Worm (Caenorhabditis elegans) whole organism, L2 larva: ENCODE data around the gene tab-1.

Experiments
- C34F6.9 ChIP-seq: fragments of 150-350 bp; optimal IDR thresholded peaks from 2 replicates; lab custom pipeline; 2014; ENCODE audit warnings: missing biosample characterization, missing genetic modification characterization
- F13H6.1 ChIP-seq: sonication (generic microtip); optimal IDR thresholded peaks from 2 replicates; lab custom pipeline; 2016; ENCODE audit warnings: missing genetic modification characterization, missing compliant biosample characterization
- R02D3.7 ChIP-seq: fragments of 150-350 bp; optimal IDR thresholded peaks from 2 replicates; lab custom pipeline; 2014; ENCODE audit warnings: missing biosample characterization, missing genetic modification characterization
- Y55F3AM.14 ChIP-seq: fragments of 200-800 bp; sonication (Bioruptor generic); optimal IDR thresholded peaks from 2 replicates; lab custom pipeline; 2018; ENCODE audit warnings: mild to moderate bottlenecking, missing genetic modification characterization, missing compliant biosample characterization
- ZK546.5 ChIP-seq: sonication (generic microtip); optimal IDR thresholded peaks from 2 replicates; lab custom pipeline; 2017; ENCODE audit warnings: missing biosample characterization, missing genetic modification characterization
- alr-1 ChIP-seq: fragments of 150-350 bp; optimal IDR thresholded peaks from 2 replicates; lab custom pipeline; 2014; ENCODE audit warnings: missing biosample characterization, missing genetic modification characterization
- aly-2 ChIP-seq: fragments of 150-350 bp; optimal IDR thresholded peaks from 2 replicates; lab custom pipeline; 2014; ENCODE audit warnings: missing biosample characterization, missing genetic modification characterization
- ama-1 ChIP-seq: fragments of 150-350 bp; optimal IDR thresholded peaks from 2 replicates; lab custom pipeline; 2018; ENCODE audit warnings: inconsistent platforms
- blmp-1 ChIP-seq: sonication (generic microtip); optimal IDR thresholded peaks from 2 replicates; lab custom pipeline; 2017; ENCODE audit warnings: missing genetic modification characterization, mild to moderate bottlenecking, missing compliant biosample characterization, antibody characterized with exemption, moderate library complexity; ENCODE audit not compliant: insufficient read depth
- ceh-16 ChIP-seq: fragments of 150-350 bp; optimal IDR thresholded peaks from 2 replicates; lab custom pipeline; 2014; ENCODE audit warnings: missing biosample characterization, missing genetic modification characterization
- ceh-82 ChIP-seq: fragments of 150-350 bp; optimal IDR thresholded peaks from 2 replicates; lab custom pipeline; 2014; ENCODE audit warnings: missing biosample characterization, missing genetic modification characterization
- crh-2 ChIP-seq: sonication (generic microtip); optimal IDR thresholded peaks from 2 replicates; lab custom pipeline; 2017; ENCODE audit warnings: missing biosample characterization, missing genetic modification characterization
- dmd-4 ChIP-seq: sonication (generic microtip); optimal IDR thresholded peaks from 2 replicates; lab custom pipeline; 2017; ENCODE audit warnings: missing biosample characterization, missing genetic modification characterization
- egl-27 ChIP-seq: sonication (generic microtip); optimal IDR thresholded peaks from 3 replicates; lab custom pipeline; 2017; ENCODE audit warnings: missing biosample characterization, missing genetic modification reagents, missing genetic modification characterization
- elt-1 ChIP-seq: fragments of 150-350 bp; optimal IDR thresholded peaks from 2 replicates; lab custom pipeline; 2014; ENCODE audit warnings: missing biosample characterization, missing genetic modification characterization
- elt-3 ChIP-seq: sonication (generic microtip); optimal IDR thresholded peaks from 2 replicates; lab custom pipeline; 2017; ENCODE audit warnings: missing biosample characterization, missing genetic modification characterization
- fos-1 ChIP-seq: fragments of 150-350 bp; optimal IDR thresholded peaks from 2 replicates; lab custom pipeline; 2014; ENCODE audit warnings: missing biosample characterization, missing genetic modification characterization
- gmeb-1 ChIP-seq: fragments of 150-350 bp; optimal IDR thresholded peaks from 2 replicates; lab custom pipeline; 2014; ENCODE audit warnings: missing biosample characterization, missing genetic modification characterization
- lin-11 ChIP-seq: fragments of 150-350 bp; sonication (generic microtip); optimal IDR thresholded peaks from 2 replicates; lab custom pipeline; 2014; ENCODE audit warnings: missing biosample characterization, missing genetic modification characterization, inconsistent platforms, mixed read lengths
- lin-13 ChIP-seq: fragments of 150-350 bp; optimal IDR thresholded peaks from 2 replicates; lab custom pipeline; 2014; ENCODE audit warnings: missing biosample characterization, missing genetic modification reagents, missing genetic modification characterization
- lin-39 ChIP-seq: fragments of 150-350 bp; optimal IDR thresholded peaks from 2 replicates; lab custom pipeline; 2014; ENCODE audit warnings: missing biosample characterization, missing genetic modification reagents, missing genetic modification characterization
- lsy-2 ChIP-seq, 2 experiments: fragments of 150-350 bp in 1 of 2; sonication (generic microtip) in 1 of 2; optimal IDR thresholded peaks; 2 replicates each; lab custom pipeline; 2014 to 2017; ENCODE audit warnings: missing biosample characterization in 2 of 2, missing genetic modification characterization in 2 of 2
- mab-5 ChIP-seq: fragments of 150-350 bp; optimal IDR thresholded peaks from 2 replicates; lab custom pipeline; 2014; ENCODE audit warnings: missing biosample characterization, missing genetic modification characterization
- mbf-1 ChIP-seq: sonication (generic microtip); optimal IDR thresholded peaks from 2 replicates; lab custom pipeline; 2017; ENCODE audit warnings: missing biosample characterization, missing genetic modification characterization
- mdl-1 ChIP-seq, 2 experiments: fragments of 150-350 bp in 1 of 2; sonication (generic microtip) in 1 of 2; optimal IDR thresholded peaks; 2 replicates each; lab custom pipeline; 2017; ENCODE audit warnings: missing biosample characterization in 2 of 2, missing genetic modification characterization in 2 of 2
- nhr-10 ChIP-seq: sonication (generic microtip); optimal IDR thresholded peaks from 2 replicates; lab custom pipeline; 2017; ENCODE audit warnings: missing biosample characterization, missing genetic modification characterization
- nhr-11 ChIP-seq: fragments of 150-350 bp; optimal IDR thresholded peaks from 2 replicates; lab custom pipeline; 2014; ENCODE audit warnings: missing biosample characterization, missing genetic modification characterization
- nhr-12 ChIP-seq: fragments of 150-350 bp; optimal IDR thresholded peaks from 2 replicates; lab custom pipeline; 2014; ENCODE audit warnings: missing biosample characterization, missing genetic modification characterization
- nhr-129 ChIP-seq: fragments of 150-350 bp; optimal IDR thresholded peaks from 2 replicates; lab custom pipeline; 2014; ENCODE audit warnings: missing biosample characterization, missing genetic modification characterization
- nhr-21 ChIP-seq: fragments of 150-350 bp; optimal IDR thresholded peaks from 2 replicates; lab custom pipeline; 2014; ENCODE audit warnings: missing biosample characterization, missing genetic modification characterization
- nhr-23 ChIP-seq: fragments of 150-350 bp; optimal IDR thresholded peaks from 2 replicates; lab custom pipeline; 2014; ENCODE audit warnings: missing biosample characterization, missing genetic modification reagents, missing genetic modification characterization
- nhr-237 ChIP-seq: fragments of 150-350 bp; optimal IDR thresholded peaks from 2 replicates; lab custom pipeline; 2014; ENCODE audit warnings: missing biosample characterization, missing genetic modification characterization
- nhr-25 ChIP-seq: fragments of 150-350 bp; sonication (generic microtip); optimal IDR thresholded peaks from 3 replicates; lab custom pipeline; 2014; ENCODE audit warnings: missing biosample characterization, missing genetic modification characterization
- nhr-6 ChIP-seq: fragments of 150-350 bp; optimal IDR thresholded peaks from 2 replicates; lab custom pipeline; 2014; ENCODE audit warnings: missing biosample characterization, missing genetic modification characterization
- nhr-77 ChIP-seq: fragments of 150-350 bp; optimal IDR thresholded peaks from 2 replicates; lab custom pipeline; 2014; ENCODE audit warnings: missing biosample characterization, missing genetic modification characterization
- peb-1 ChIP-seq: fragments of 150-350 bp; optimal IDR thresholded peaks from 2 replicates; lab custom pipeline; 2014; ENCODE audit warnings: missing biosample characterization, missing genetic modification characterization
- sem-4 ChIP-seq: fragments of 150-350 bp; optimal IDR thresholded peaks from 2 replicates; lab custom pipeline; 2014; ENCODE audit warnings: missing biosample characterization, missing genetic modification reagents, missing genetic modification characterization
- skn-1 ChIP-seq: sonication (generic microtip); optimal IDR thresholded peaks from 2 replicates; lab custom pipeline; 2017; ENCODE audit warnings: missing biosample characterization, missing genetic modification characterization
- sma-3 ChIP-seq: sonication (generic microtip); optimal IDR thresholded peaks from 2 replicates; lab custom pipeline; 2016; ENCODE audit warnings: missing genetic modification reagents, missing genetic modification characterization, missing compliant biosample characterization
- sma-9 ChIP-seq, 2 experiments: fragments of 150-350 bp in 1 of 2; sonication (generic microtip) in 1 of 2; optimal IDR thresholded peaks; 2 replicates each; lab custom pipeline; 2014 to 2016; ENCODE audit warnings: missing genetic modification characterization in 2 of 2, mild to moderate bottlenecking in 1 of 2, missing biosample characterization in 1 of 2, missing compliant biosample characterization in 1 of 2, missing genetic modification reagents in 1 of 2, moderate library complexity in 1 of 2
- snpc-4 ChIP-seq: fragments of 150-350 bp; optimal IDR thresholded peaks from 2 replicates; lab custom pipeline; 2014; ENCODE audit warnings: missing biosample characterization, missing genetic modification characterization
- unc-39 ChIP-seq: fragments of 150-350 bp; optimal IDR thresholded peaks from 2 replicates; lab custom pipeline; 2014; ENCODE audit warnings: missing biosample characterization, missing genetic modification characterization
- unc-55 ChIP-seq: fragments of 150-350 bp; sonication (generic microtip); optimal IDR thresholded peaks from 3 replicates; lab custom pipeline; 2014; ENCODE audit warnings: missing biosample characterization, missing genetic modification reagents, missing genetic modification characterization
- unc-62 ChIP-seq: fragments of 150-350 bp; optimal IDR thresholded peaks from 2 replicates; lab custom pipeline; 2014; ENCODE audit warnings: missing biosample characterization, missing genetic modification reagents, missing genetic modification characterization
- zag-1 ChIP-seq: fragments of 150-350 bp; optimal IDR thresholded peaks from 2 replicates; lab custom pipeline; 2014; ENCODE audit warnings: missing biosample characterization, missing genetic modification characterization
- ztf-1 ChIP-seq: fragments of 200-800 bp; sonication (Bioruptor generic); conservative IDR thresholded peaks from 2 replicates; pipeline ENCODE4 v1.3.6; 2022; ENCODE audit warnings: missing genetic modification characterization, missing compliant biosample characterization
- ztf-11 ChIP-seq: sonication (generic microtip); optimal IDR thresholded peaks from 2 replicates; lab custom pipeline; 2017; ENCODE audit warnings: missing biosample characterization, missing genetic modification characterization
- ztf-4 ChIP-seq: fragments of 150-350 bp; optimal IDR thresholded peaks from 2 replicates; lab custom pipeline; 2014; ENCODE audit warnings: missing biosample characterization, missing genetic modification characterization

Gene tab-1

DNA sequence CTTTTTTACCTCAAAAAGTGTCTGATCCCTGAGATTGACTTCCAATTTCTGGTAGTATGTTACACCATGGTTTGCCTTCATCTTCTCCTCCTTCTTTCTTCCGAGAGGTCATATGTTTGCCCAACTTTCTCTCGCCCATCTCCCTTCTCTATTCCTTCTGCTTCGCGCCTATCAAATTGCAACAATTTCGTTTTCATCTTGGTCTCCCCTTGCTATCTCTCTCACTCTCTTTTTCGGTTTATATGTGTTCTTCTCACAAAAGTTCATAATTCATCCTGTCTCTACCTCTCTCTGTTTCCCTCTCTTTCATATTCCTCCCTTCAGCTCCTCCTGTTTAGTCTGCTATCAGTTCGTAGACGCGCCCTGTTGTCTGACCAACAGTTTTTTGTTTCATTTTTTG is 23.6 kb downstream of the tab-1 start:
- TF ChIP-seq nhr-77 (tag; lab: Kevin White, UChicago): no peak
- TF ChIP-seq mbf-1 (tag; lab: Kevin White, UChicago): no peak
- peak; percentile 4 for TF ChIP-seq egl-27 (tag; lab: Kevin White, UChicago)
- peak; percentile 51 for TF ChIP-seq fos-1 (tag; lab: Kevin White, UChicago)
- peak; percentile 70 for TF ChIP-seq nhr-129
- TF ChIP-seq crh-2: peak; percentile 42
- TF ChIP-seq nhr-10 (tag; lab: Kevin White, UChicago): no peak
- no peak for TF ChIP-seq unc-39
- no peak for TF ChIP-seq lin-39 (tag; lab: Kevin White, UChicago)
- TF ChIP-seq unc-55 (GFP tag; lab: Kevin White, UChicago): no peak
- no peak for TF ChIP-seq skn-1 (tag; lab: Kevin White, UChicago)
- TF ChIP-seq ama-1 (lab: Kevin White, UChicago): no peak
- TF ChIP-seq sma-3: peak; percentile 72
- TF ChIP-seq F13H6.1 (tag; lab: Kevin White, UChicago): peak; percentile 69
- TF ChIP-seq lsy-2 (tag; optimal IDR thresholded peaks at IDR 0.05; lab: Kevin White, UChicago): peak in 1 of 2 experiments; percentile 32
- TF ChIP-seq R02D3.7 (tag; lab: Kevin White, UChicago): no peak
- no peak for TF ChIP-seq lin-11 (tag; lab: Kevin White, UChicago)
- TF ChIP-seq sem-4 (tag; lab: Kevin White, UChicago): peak; percentile 68
- TF ChIP-seq zag-1 (tag; lab: Kevin White, UChicago): no peak
- no peak for TF ChIP-seq nhr-23
- TF ChIP-seq Y55F3AM.14: no peak
- peak; percentile 13 for TF ChIP-seq mab-5 (tag; lab: Kevin White, UChicago)
- no peak for TF ChIP-seq nhr-237 (tag; lab: Kevin White, UChicago)
- TF ChIP-seq ztf-11 (tag; lab: Kevin White, UChicago): no peak
- TF ChIP-seq elt-3 (tag; lab: Kevin White, UChicago): no peak
- no peak for TF ChIP-seq peb-1
- no peak for TF ChIP-seq elt-1 (tag; lab: Kevin White, UChicago)
- TF ChIP-seq ceh-82 (tag; lab: Kevin White, UChicago): no peak
- TF ChIP-seq ceh-16: no peak
- no peak for TF ChIP-seq unc-62
- peak; percentile 94 for TF ChIP-seq blmp-1
- no peak for TF ChIP-seq alr-1 (tag; lab: Kevin White, UChicago)
- TF ChIP-seq ZK546.5 (tag; lab: Kevin White, UChicago): no peak
- TF ChIP-seq lin-13: peak; percentile 22
- TF ChIP-seq ztf-1 (GFP tag; lab: Robert Waterston, UW): no peak
- no peak for TF ChIP-seq nhr-25 (tag; lab: Kevin White, UChicago)
- peak; percentile 15 for TF ChIP-seq ztf-4 (tag; lab: Kevin White, UChicago)
- peak in 1 of 2 experiments; percentile 16 for TF ChIP-seq mdl-1 (tag; optimal IDR thresholded peaks at IDR 0.05; lab: Kevin White, UChicago)
- no peak for TF ChIP-seq snpc-4 (tag; lab: Kevin White, UChicago)
- TF ChIP-seq aly-2 (tag; lab: Kevin White, UChicago): no peak
- TF ChIP-seq sma-9 (GFP tag; optimal IDR thresholded peaks at IDR 0.05; lab: Kevin White, UChicago): peak; percentile 89
- no peak for TF ChIP-seq sma-9 (tag; optimal IDR thresholded peaks at IDR 0.05; lab: Kevin White, UChicago)
- TF ChIP-seq nhr-21 (tag; lab: Kevin White, UChicago): peak; percentile 43
- TF ChIP-seq C34F6.9 (tag; lab: Kevin White, UChicago): peak; percentile 31
- TF ChIP-seq gmeb-1 (tag; lab: Kevin White, UChicago): no peak
- TF ChIP-seq nhr-6: peak; percentile 61
- no peak for TF ChIP-seq nhr-11 (tag; lab: Kevin White, UChicago)
- no peak for TF ChIP-seq nhr-12 (tag; lab: Kevin White, UChicago)
- no peak for TF ChIP-seq dmd-4 (tag; lab: Kevin White, UChicago)
- TF ChIP-seq, all 48 proteins: peak for 17
